Fruit fly (Drosophila melanogaster): ENCODE data around the gene Graf.

DNA sequence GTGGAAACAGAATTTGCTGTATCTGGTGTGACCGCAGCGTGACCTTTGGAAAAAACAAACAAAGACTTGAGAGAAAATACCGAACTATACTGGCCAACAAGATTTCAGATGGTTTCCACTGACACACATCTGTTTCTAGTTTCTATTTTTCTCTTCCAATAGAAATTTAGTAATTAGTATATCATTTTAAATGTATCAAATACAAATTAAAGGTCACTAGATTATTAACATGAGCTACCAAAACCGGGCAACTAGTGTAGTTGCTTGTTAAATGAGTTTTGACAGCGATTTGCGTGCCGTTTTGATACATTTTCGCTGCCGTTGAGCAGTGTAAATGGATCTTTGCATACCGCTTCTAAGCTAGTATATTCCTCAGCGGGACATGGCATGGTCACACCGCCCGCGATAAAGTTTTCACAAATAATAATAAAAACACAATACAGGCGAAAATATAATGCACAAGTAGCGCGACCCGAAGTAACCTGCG is 56.8 kb downstream of the Graf start, which contains the start of the genes Pis and Hap40:
- no peak for TF ChIP-seq prd (optimal IDR thresholded peaks at IDR 0.05)
- peak; percentile 81 for TF ChIP-seq prd (GFP tag; IDR thresholded peaks at IDR 0.05)
- TF ChIP-seq lov (optimal IDR thresholded peaks at IDR 0.05) = no peak
- TF ChIP-seq lov (GFP tag; IDR thresholded peaks at IDR 0.05) = no peak
- TF ChIP-seq sna (GFP tag; IDR thresholded peaks at IDR 0.05; ENCODE audit: partially characterized antibody) = no peak
- TF ChIP-seq CG10462 (GFP tag; optimal IDR thresholded peaks at IDR 0.05) = peak; percentile 27
- TF ChIP-seq CG5245 (GFP tag; optimal IDR thresholded peaks at IDR 0.05) = peak; percentile 10
- TF ChIP-seq gt (GFP tag; IDR thresholded peaks at IDR 0.05) = no peak
- peak in 1 of 2 experiments; percentile 49 for TF ChIP-seq insv (GFP tag; optimal IDR thresholded peaks at IDR 0.05)
- no peak for TF ChIP-seq hth (optimal IDR thresholded peaks at IDR 0.05)
- peak; percentile 64 for TF ChIP-seq wor (GFP tag; IDR thresholded peaks at IDR 0.05)
- no peak for TF ChIP-seq trh (GFP tag; optimal IDR thresholded peaks at IDR 0.05)
- peak; percentile 80 for TF ChIP-seq CG17829 (tag; optimal IDR thresholded peaks at IDR 0.05)
